Worm (Caenorhabditis elegans) whole organism, L4 larva: Measurements from ENCODE around the gene ima-3.

Experiments used
- D1046.2 ChIP-seq: fragments of 200-800 bp; sonication (Bioruptor generic); IDR thresholded peaks from 2 replicates; pipeline ENCODE4 v1.3.6; 2022; ENCODE audit warnings: missing genetic modification characterization, missing compliant biosample characterization
- R02D3.7 ChIP-seq: fragments of 150-350 bp; sonication (generic microtip); optimal IDR thresholded peaks from 3 replicates; lab custom pipeline; 2014; ENCODE audit warnings: missing biosample characterization, missing genetic modification characterization
- T20F7.1 ChIP-seq: fragments of 200-800 bp; sonication (Bioruptor generic); optimal IDR thresholded peaks from 2 replicates; lab custom pipeline; 2018; ENCODE audit warnings: mild to moderate bottlenecking, missing genetic modification characterization, missing compliant biosample characterization
- Y48G9A.11 ChIP-seq: fragments of 200-800 bp; sonication (Bioruptor generic); IDR thresholded peaks from 2 replicates; pipeline ENCODE4 v1.3.6; 2022; ENCODE audit warnings: missing genetic modification reagents, missing genetic modification characterization, missing compliant biosample characterization
- aha-1 ChIP-seq: fragments of 150-350 bp; peaks from one replicate; lab custom pipeline; 2014; ENCODE audit warnings: missing biosample characterization, missing genetic modification characterization
- ceh-28 ChIP-seq: fragments of 150-350 bp; optimal IDR thresholded peaks from 2 replicates; lab custom pipeline; 2014; ENCODE audit warnings: missing biosample characterization, missing genetic modification reagents, missing genetic modification characterization
- ceh-44 ChIP-seq: fragments of 200-800 bp; sonication (Bioruptor generic); IDR thresholded peaks from 2 replicates; pipeline ENCODE4 v1.3.6; 2022; ENCODE audit warnings: missing genetic modification reagents, missing genetic modification characterization, missing compliant biosample characterization
- cey-2 ChIP-seq: sonication (generic microtip); optimal IDR thresholded peaks from 3 replicates; lab custom pipeline; 2017; ENCODE audit warnings: missing genetic modification characterization, mild to moderate bottlenecking, missing compliant biosample characterization, antibody characterized with exemption, borderline replicate concordance; ENCODE audit not compliant: insufficient read depth
- ctbp-1 ChIP-seq: fragments of 200-800 bp; sonication (Bioruptor generic); IDR thresholded peaks from 2 replicates; pipeline ENCODE4 v1.3.6; 2022; ENCODE audit warnings: missing genetic modification reagents, missing genetic modification characterization, missing compliant biosample characterization
- daf-16 ChIP-seq, 3 experiments: sonication (generic microtip); optimal IDR thresholded peaks; 2 replicates each; lab custom pipeline; 2016 to 2017; ENCODE audit warnings: missing genetic modification characterization in 3 of 3, missing genetic modification reagents in 3 of 3, mild to moderate bottlenecking in 2 of 3, missing compliant biosample characterization in 2 of 3, missing biosample characterization in 1 of 3, moderate library complexity in 1 of 3
- dmd-6 ChIP-seq: fragments of 200-800 bp; sonication (Bioruptor generic); IDR thresholded peaks from 2 replicates; pipeline ENCODE4 v1.3.6; 2022; ENCODE audit warnings: missing genetic modification reagents, missing genetic modification characterization, missing compliant biosample characterization
- dpl-1 ChIP-seq: fragments of 150-350 bp; optimal IDR thresholded peaks from 2 replicates; lab custom pipeline; 2014; ENCODE audit warnings: missing biosample characterization, missing genetic modification reagents, missing genetic modification characterization
- dve-1 ChIP-seq: sonication (generic microtip); optimal IDR thresholded peaks from 2 replicates; lab custom pipeline; 2017; ENCODE audit warnings: antibody characterized with exemption, mild to moderate bottlenecking, missing genetic modification characterization, missing compliant biosample characterization; ENCODE audit not compliant: insufficient read depth
- hif-1 ChIP-seq, 2 experiments: sonication (generic microtip); optimal IDR thresholded peaks; 2 replicates each; lab custom pipeline; 2016 to 2017; ENCODE audit warnings: missing compliant biosample characterization in 2 of 2, missing genetic modification characterization in 2 of 2, missing genetic modification reagents in 2 of 2, missing genotype in 2 of 2, mild to moderate bottlenecking in 1 of 2
- hlh-11 ChIP-seq: fragments of 200-800 bp; sonication (Bioruptor generic); optimal IDR thresholded peaks from 2 replicates; lab custom pipeline; 2018; ENCODE audit warnings: mild to moderate bottlenecking, missing genetic modification characterization, missing compliant biosample characterization
- hlh-30 ChIP-seq: sonication (generic microtip); optimal IDR thresholded peaks from 2 replicates; lab custom pipeline; 2017; ENCODE audit warnings: antibody characterized with exemption, mild to moderate bottlenecking, missing genetic modification characterization, missing compliant biosample characterization; ENCODE audit not compliant: insufficient read depth
- jun-1 ChIP-seq: fragments of 150-350 bp; optimal IDR thresholded peaks from 2 replicates; lab custom pipeline; 2014; ENCODE audit warnings: missing biosample characterization, missing genetic modification reagents, missing genetic modification characterization
- lin-1 ChIP-seq: fragments of 200-800 bp; sonication (Bioruptor generic); IDR thresholded peaks from 2 replicates; pipeline ENCODE4 v1.3.6; 2022; ENCODE audit warnings: missing genetic modification reagents, missing genetic modification characterization, missing compliant biosample characterization
- lin-29 ChIP-seq: fragments of 200-800 bp; sonication (Bioruptor generic); IDR thresholded peaks from 2 replicates; pipeline ENCODE4 v1.3.6; 2022; ENCODE audit warnings: missing genetic modification reagents, missing genetic modification characterization, missing compliant biosample characterization
- lin-38 ChIP-seq: fragments of 200-800 bp; sonication (Bioruptor generic); IDR thresholded peaks from 2 replicates; pipeline ENCODE4 v1.3.6; 2022; ENCODE audit warnings: missing genetic modification reagents, missing genetic modification characterization, missing compliant biosample characterization
- lsy-2 ChIP-seq, 2 experiments: fragments of 150-350 bp in 1 of 2; sonication (generic microtip) in 1 of 2; optimal IDR thresholded peaks; 2 replicates each; lab custom pipeline; 2014 to 2017; ENCODE audit warnings: missing biosample characterization in 2 of 2, missing genetic modification characterization in 2 of 2
- madf-5 ChIP-seq, 2 experiments: fragments of 200-800 bp; sonication (Bioruptor generic); IDR thresholded peaks; 2 replicates each; pipeline ENCODE4 v1.3.6; 2022; ENCODE audit warnings: missing compliant biosample characterization in 2 of 2, missing genetic modification characterization in 2 of 2
- mes-2 ChIP-seq: sonication (generic microtip); optimal IDR thresholded peaks from 2 replicates; lab custom pipeline; 2016; ENCODE audit warnings: missing genotype, mild to moderate bottlenecking, missing genetic modification characterization, missing compliant biosample characterization; ENCODE audit not compliant: poor library complexity, severe bottlenecking
- nhr-237 ChIP-seq: sonication (generic microtip); optimal IDR thresholded peaks from 2 replicates; lab custom pipeline; 2017; ENCODE audit warnings: missing biosample characterization, missing genetic modification characterization
- nhr-28 ChIP-seq: fragments of 150-350 bp; optimal IDR thresholded peaks from 2 replicates; lab custom pipeline; 2014; ENCODE audit warnings: missing biosample characterization, missing genetic modification characterization
- pha-4 ChIP-seq, 2 experiments: fragments of 150-350 bp in 1 of 2; fragments of 200-800 bp in 1 of 2; sonication (Bioruptor generic) in 1 of 2; IDR thresholded peaks in 1 of 2; optimal IDR thresholded peaks in 1 of 2; 2 replicates each; pipeline versions ENCODE4 v1.3.6 to Lab custom; 2014 to 2022; ENCODE audit warnings: missing genetic modification characterization in 2 of 2, missing genetic modification reagents in 2 of 2, missing biosample characterization in 1 of 2, missing compliant biosample characterization in 1 of 2
- pqm-1 ChIP-seq: sonication (generic microtip); optimal IDR thresholded peaks from 2 replicates; lab custom pipeline; 2017; ENCODE audit warnings: missing biosample characterization, missing genetic modification characterization
- rbr-2 ChIP-seq: sonication (generic microtip); optimal IDR thresholded peaks from 2 replicates; lab custom pipeline; 2016; ENCODE audit warnings: missing genotype, missing genetic modification characterization, missing compliant biosample characterization
- saeg-2 ChIP-seq: fragments of 200-800 bp; sonication (Bioruptor generic); IDR thresholded peaks from 2 replicates; pipeline ENCODE4 v1.3.6; 2022; ENCODE audit warnings: missing genetic modification reagents, missing genetic modification characterization, missing compliant biosample characterization
- set-16 ChIP-seq: fragments of 200-800 bp; sonication (Bioruptor generic); IDR thresholded peaks from 2 replicates; pipeline ENCODE4 v1.3.6; 2022; ENCODE audit warnings: missing genetic modification reagents, missing genetic modification characterization, missing compliant biosample characterization
- skn-1 ChIP-seq: fragments of 150-350 bp; optimal IDR thresholded peaks from 2 replicates; lab custom pipeline; 2014; ENCODE audit warnings: missing biosample characterization, missing genetic modification characterization
- snpc-1.2 ChIP-seq: fragments of 200-800 bp; sonication (Bioruptor generic); IDR thresholded peaks from 2 replicates; pipeline ENCODE4 v1.3.6; 2022; ENCODE audit warnings: missing genetic modification reagents, missing genetic modification characterization, missing compliant biosample characterization
- spr-1 ChIP-seq: sonication (generic microtip); optimal IDR thresholded peaks from 2 replicates; lab custom pipeline; 2016; ENCODE audit warnings: mild to moderate bottlenecking, missing genetic modification characterization, missing compliant biosample characterization
- tra-1 ChIP-seq: fragments of 200-800 bp; sonication (Bioruptor generic); IDR thresholded peaks from 2 replicates; pipeline ENCODE4 v1.3.6; 2022; ENCODE audit warnings: missing genetic modification reagents, missing genetic modification characterization, missing compliant biosample characterization
- unc-62 ChIP-seq, 3 experiments: fragments of 150-350 bp in 1 of 3; sonication (generic microtip); optimal IDR thresholded peaks in 2 of 3; peaks in 1 of 3; 1 replicate in 1 of 3; 2 replicates in 2 of 3; lab custom pipeline; 2014 to 2017; ENCODE audit warnings: missing biosample characterization in 3 of 3, missing genetic modification characterization in 3 of 3, missing genetic modification reagents in 3 of 3, missing genotype in 1 of 3
- zag-1 ChIP-seq: fragments of 150-350 bp; optimal IDR thresholded peaks from 2 replicates; lab custom pipeline; 2014; ENCODE audit warnings: missing biosample characterization, missing genetic modification characterization
- zfp-3 ChIP-seq: fragments of 200-800 bp; sonication (Bioruptor generic); conservative IDR thresholded peaks from 2 replicates; pipeline ENCODE4 v1.3.6; 2022; ENCODE audit warnings: missing genetic modification reagents, missing genetic modification characterization, missing compliant biosample characterization
- zip-2 ChIP-seq: fragments of 150-350 bp; optimal IDR thresholded peaks from 2 replicates; lab custom pipeline; 2014; ENCODE audit warnings: missing biosample characterization, missing genetic modification characterization

The ima-3 gene

DNA sequence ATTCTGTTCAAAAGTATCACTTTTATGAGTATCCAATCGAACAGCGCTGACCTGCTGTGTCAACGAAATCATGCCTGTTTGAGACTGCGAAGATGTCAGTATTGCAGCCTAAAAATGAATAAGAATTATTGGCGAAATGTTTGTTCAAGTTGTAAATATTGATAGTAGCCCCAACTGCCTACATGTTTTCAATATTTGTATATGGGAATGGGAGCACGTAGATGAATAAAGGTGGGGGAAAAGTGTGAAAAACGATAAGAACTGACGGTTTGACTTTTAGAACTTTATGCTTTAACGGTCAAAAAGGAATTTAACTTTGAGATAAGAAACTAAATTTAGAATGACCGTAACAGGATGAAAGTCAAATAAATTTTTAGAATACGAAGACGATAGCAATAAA, 41.2 kb downstream of the ima-3 start:
- TF ChIP-seq ceh-44 (GFP tag; lab: Robert Waterston, UW) (no peak), nhr-28 (peak; percentile 10), hlh-11 (tag; lab: Kevin White, UChicago) (no peak), dve-1 (tag; lab: Kevin White, UChicago) (peak; percentile 71), D1046.2 (GFP tag; lab: Robert Waterston, UW) (no peak), set-16 (GFP tag; lab: Robert Waterston, UW) (no peak), daf-16 (GFP tag; optimal IDR thresholded peaks at IDR 0.05; lab: Kevin White, UChicago) (no peak), daf-16 (tag; optimal IDR thresholded peaks at IDR 0.05; lab: Kevin White, UChicago) (peak; percentile 93), mes-2 (tag; lab: Kevin White, UChicago) (no peak), snpc-1.2 (GFP tag; lab: Robert Waterston, UW) (no peak), zag-1 (tag; lab: Kevin White, UChicago) (no peak), lin-1 (GFP tag; lab: Robert Waterston, UW) (no peak), lin-29 (no peak), pqm-1 (tag; lab: Kevin White, UChicago) (peak; percentile 44), tra-1 (GFP tag; lab: Robert Waterston, UW) (no peak), hlh-30 (tag; lab: Kevin White, UChicago) (no peak), saeg-2 (GFP tag; lab: Robert Waterston, UW) (no peak), jun-1 (tag; lab: Kevin White, UChicago) (no peak), ctbp-1 (no peak), hif-1 (tag; optimal IDR thresholded peaks at IDR 0.05; lab: Kevin White, UChicago) (no peak), dmd-6 (GFP tag; lab: Robert Waterston, UW) (no peak), skn-1 (tag; lab: Kevin White, UChicago) (no peak)

DNA sequence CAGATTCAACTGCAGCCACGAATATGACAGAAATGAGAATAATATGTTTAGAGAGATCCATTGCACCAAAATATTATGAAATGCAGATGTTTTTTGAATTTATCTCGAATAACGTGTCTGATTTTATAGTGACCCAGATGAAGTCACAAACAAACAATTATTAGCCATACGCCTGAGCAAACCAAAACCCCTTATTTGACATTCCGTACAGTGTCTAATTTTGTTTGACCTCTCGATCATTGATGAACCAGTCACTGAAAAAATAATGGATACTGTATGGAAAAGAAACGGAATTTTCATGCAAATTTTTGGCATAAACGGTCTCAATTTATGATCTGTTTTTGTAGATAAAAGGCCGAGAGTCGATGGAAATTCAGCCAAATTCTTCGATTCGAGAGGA, 45.3 kb downstream of the ima-3 start, which contains the start of the genes R05G6.9 and R05G6.3:
Gene R05G6.9, minus strand, starts transcription at position 101 of the 400 bp plus-strand sequence.
Gene R05G6.3, plus strand, starts transcription at position 386 of the 400 bp plus-strand sequence.
- TF ChIP-seq ceh-28 (tag; lab: Kevin White, UChicago) (no peak), unc-62 (GFP tag; optimal IDR thresholded peaks at IDR 0.05 in 1 of 2; lab: Kevin White, UChicago) (peak in 1 of 2 experiments; percentile 7), unc-62 (tag; optimal IDR thresholded peaks at IDR 0.05; lab: Kevin White, UChicago) (no peak), aha-1 (tag; lab: Kevin White, UChicago) (peak; percentile 66)
- TF ChIP-seq, all 104 proteins: peak for 2

DNA sequence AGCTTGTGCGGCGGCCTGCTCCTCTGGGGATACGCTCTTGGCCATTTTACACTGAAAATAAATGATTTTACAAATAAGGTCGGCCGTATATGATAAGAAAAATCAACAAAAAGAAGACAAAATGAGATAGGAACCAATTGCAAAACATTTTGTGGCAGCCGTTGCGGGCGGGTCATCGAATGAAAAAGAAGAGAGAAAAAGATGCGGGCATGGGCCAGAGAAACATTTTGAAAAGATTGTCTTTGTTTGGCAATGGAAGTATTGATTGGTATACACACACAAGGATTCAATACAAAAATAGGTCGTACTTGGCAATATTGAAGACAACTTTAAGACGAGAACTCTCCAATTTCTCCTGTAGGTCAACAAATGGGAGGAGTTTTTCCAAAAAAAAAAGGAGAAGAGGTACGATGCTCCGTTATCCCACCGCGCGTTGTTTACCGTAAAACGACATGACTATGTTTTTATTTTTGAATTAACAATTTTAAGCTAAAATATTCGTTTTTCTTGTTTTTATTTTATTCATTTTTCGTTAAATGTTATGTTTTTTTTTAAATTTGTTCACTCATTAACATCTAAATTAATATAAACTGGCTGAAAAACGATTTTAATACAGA, 48.7 kb downstream of the ima-3 start, which contains the start of the genes plc-4 and R05G6.4:
Gene plc-4, minus strand, starts transcription at position 51 of the 617 bp plus-strand sequence.
Gene R05G6.4, plus strand, starts transcription at position 617 of the 617 bp plus-strand sequence.
- TF ChIP-seq zfp-3 (GFP tag; lab: Robert Waterston, UW) = no peak
- TF ChIP-seq zip-2 = no peak
- peak; percentile 91 for TF ChIP-seq Y48G9A.11
- peak; percentile 5 for TF ChIP-seq mes-2 (tag; lab: Kevin White, UChicago)
- peak; percentile 66 for TF ChIP-seq R02D3.7 (tag; lab: Kevin White, UChicago)
- peak; percentile 41 for TF ChIP-seq dve-1 (tag; lab: Kevin White, UChicago)
- peak; percentile 46 for TF ChIP-seq dpl-1
- TF ChIP-seq T20F7.1 = peak; percentile 96
- no peak for TF ChIP-seq daf-16 (GFP tag; optimal IDR thresholded peaks at IDR 0.05; lab: Kevin White, UChicago)
- TF ChIP-seq daf-16 (tag; optimal IDR thresholded peaks at IDR 0.05; lab: Kevin White, UChicago) = peak; percentile 32
- TF ChIP-seq ceh-44 (GFP tag; lab: Robert Waterston, UW) = no peak
- TF ChIP-seq spr-1 (tag; lab: Kevin White, UChicago) = no peak
- 0 out of 2 replicates have a peak, but pooled peaks have one; percentile 11 for TF ChIP-seq lin-38 (GFP tag; lab: Robert Waterston, UW)
- peak in 1 of 2 experiments; percentile 54 for TF ChIP-seq lsy-2 (tag; optimal IDR thresholded peaks at IDR 0.05; lab: Kevin White, UChicago)
- no peak for TF ChIP-seq nhr-237
- no peak for TF ChIP-seq cey-2 (tag; lab: Kevin White, UChicago)
- TF ChIP-seq snpc-1.2 (GFP tag; lab: Robert Waterston, UW) = no peak
- no peak for TF ChIP-seq pha-4 (GFP tag; IDR thresholded peaks at IDR 0.05; lab: Robert Waterston, UW)
- TF ChIP-seq pha-4 (tag; optimal IDR thresholded peaks at IDR 0.05; lab: Kevin White, UChicago) = peak; percentile 7
- TF ChIP-seq madf-5 (GFP tag; IDR thresholded peaks at IDR 0.05; lab: Robert Waterston, UW) = no peak
- TF ChIP-seq rbr-2 (tag; lab: Kevin White, UChicago) = peak; percentile 30
- no peak for TF ChIP-seq lin-29
